Fruit fly (Drosophila melanogaster) whole organism, adult: ENCODE measurements around the gene CG4686.

Source experiments
- CG11617 ChIP-seq: fragments of 200-800 bp; sonication (Bioruptor generic); optimal IDR thresholded peaks from 2 replicates; lab custom pipeline; 2017; ENCODE audit warnings: mild to moderate bottlenecking, missing biosample characterization, missing genetic modification reagents, missing genetic modification characterization
- CG33017 ChIP-seq: fragments of 200-800 bp; sonication (Bioruptor generic); optimal IDR thresholded peaks from 2 replicates; lab custom pipeline; 2018; ENCODE audit warnings: missing biosample characterization, mild to moderate bottlenecking, missing genetic modification characterization, moderate library complexity
- kay ChIP-seq: fragments of 200-800 bp; sonication (Bioruptor generic); peaks from one replicate; lab custom pipeline; 2016; ENCODE audit warnings: missing biosample characterization, missing genetic modification characterization, borderline replicate concordance
- pad ChIP-seq: fragments of 200-800 bp; sonication (Bioruptor generic); optimal IDR thresholded peaks from 3 replicates; lab custom pipeline; 2017; ENCODE audit warnings: missing biosample characterization, missing genetic modification characterization, mild to moderate bottlenecking, moderate library complexity, missing genetic modification reagents

- TF ChIP-seq CG33017 (tag; lab: Kevin White, UChicago) (peak; percentile 29), kay (no peak), pad (GFP tag; lab: Kevin White, UChicago) (peak; percentile 6), CG11617 (GFP tag; lab: Kevin White, UChicago) (no peak)
These were observed 27.6 kb upstream of the CG4686 start, which contains the start of gene bnl for dm6 chr3R:19836687-19837086.
